Worm (Caenorhabditis elegans) whole organism, mixed stage, embryonic: ENCODE data around the gene cest-1.1.

Experiments
- mab-5 ChIP-seq: fragments of 150-350 bp; optimal IDR thresholded peaks from 2 replicates; lab custom pipeline; 2014; ENCODE audit warnings: missing biosample characterization, missing genetic modification characterization
- nhr-12 ChIP-seq: fragments of 150-350 bp; optimal IDR thresholded peaks from 2 replicates; lab custom pipeline; 2014; ENCODE audit warnings: missing biosample characterization, missing genetic modification characterization

- no peak for TF ChIP-seq mab-5 (tag; lab: Kevin White, UChicago)
- TF ChIP-seq nhr-12: no peak
Observed at ce11 chrV:14143634-14144033, 22.9 kb downstream of the cest-1.1 start.
